Worm (Caenorhabditis elegans): ENCODE results near the gene ubh-3.

ce11 chrV:6464238-6464637, 44.4 kb downstream of the ubh-3 start:
- TF ChIP-seq F13C5.2 (tag; optimal IDR thresholded peaks at IDR 0.05), result no peak
- no peak for TF ChIP-seq ama-1 (optimal IDR thresholded peaks at IDR 0.05)
- TF ChIP-seq sea-1 (GFP tag; conservative IDR thresholded peaks at IDR 0.05), result no peak
- no peak for TF ChIP-seq pes-1 (GFP tag; IDR thresholded peaks at IDR 0.05)
- TF ChIP-seq scrt-1 (GFP tag; IDR thresholded peaks at IDR 0.05), result no peak
- TF ChIP-seq hmbx-1 (tag; optimal IDR thresholded peaks at IDR 0.05), result no peak
- no peak for TF ChIP-seq aly-1 (tag; optimal IDR thresholded peaks at IDR 0.05)
- no peak for TF ChIP-seq hnd-1 (tag; optimal IDR thresholded peaks at IDR 0.05)
- TF ChIP-seq ets-7 (tag; optimal IDR thresholded peaks at IDR 0.05), result no peak
- no peak for TF ChIP-seq B0310.2 (tag; optimal IDR thresholded peaks at IDR 0.05)
- no peak for TF ChIP-seq flt-1 (GFP tag; IDR thresholded peaks at IDR 0.05)
- no peak for TF ChIP-seq tra-4 (tag; optimal IDR thresholded peaks at IDR 0.05)
- TF ChIP-seq hmg-4 (GFP tag; optimal IDR thresholded peaks at IDR 0.05), result no peak
